Fruit fly (Drosophila melanogaster): ENCODE measurements around the gene ich.

DNA sequence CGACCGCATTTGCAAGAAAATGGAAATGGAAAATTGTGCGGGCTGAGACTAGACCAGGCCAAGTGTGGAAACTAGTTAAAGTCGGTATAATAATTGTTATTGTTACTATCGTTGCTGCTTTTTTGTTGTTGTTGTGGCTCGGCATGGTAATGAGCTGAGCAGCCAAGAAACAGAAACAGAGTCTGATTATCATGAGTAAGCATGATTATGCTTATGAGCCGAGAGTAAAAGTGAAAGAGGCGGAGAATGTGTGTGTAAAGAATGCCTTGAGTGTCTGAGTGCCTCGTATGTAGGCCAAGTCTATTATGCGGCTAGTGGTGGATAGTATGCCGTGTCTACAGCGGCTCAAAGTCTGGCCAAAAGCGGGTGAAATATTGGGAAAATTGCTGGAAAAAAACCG is 7.9 kb upstream of the ich start:
- TF ChIP-seq Hr78 (GFP tag; optimal IDR thresholded peaks at IDR 0.05) (no peak), psq (GFP tag; optimal IDR thresholded peaks at IDR 0.05) (no peak), Dfd (GFP tag; optimal IDR thresholded peaks at IDR 0.05) (no peak), Vsx2 (GFP tag; optimal IDR thresholded peaks at IDR 0.05; ENCODE audit: partially characterized antibody) (no peak), fru (GFP tag; optimal IDR thresholded peaks at IDR 0.05) (no peak), CG9705 (GFP tag; optimal IDR thresholded peaks at IDR 0.05) (no peak), woc (GFP tag; optimal IDR thresholded peaks at IDR 0.05) (no peak), Jra (GFP tag; optimal IDR thresholded peaks at IDR 0.05) (no peak), usp (GFP tag; optimal IDR thresholded peaks at IDR 0.05) (no peak), dmrt93B (GFP tag; optimal IDR thresholded peaks at IDR 0.05) (no peak)
